Fruit fly (Drosophila melanogaster): Measurements from ENCODE around the gene CG14377.
A peak's percentile ranks its signal among the peaks of the same experiment; 100 is the strongest.

CG14377 gene

dm6 chr3R:13395133-13395532, 2.5 kb upstream of the CG14377 start, which contains the start of gene CCHa2 (continued):
- TF ChIP-seq Dek (tag; optimal IDR thresholded peaks at IDR 0.05) (no peak), br (optimal IDR thresholded peaks at IDR 0.05) (no peak), tx (GFP tag; optimal IDR thresholded peaks at IDR 0.05) (no peak), sr (GFP tag; IDR thresholded peaks at IDR 0.05) (0 out of 3 replicates have a peak, but pooled peaks have one; percentile 21), twi (tag; optimal IDR thresholded peaks at IDR 0.05) (no peak), Dfd (GFP tag; optimal IDR thresholded peaks at IDR 0.05) (peak in 1 of 2 experiments; percentile 14), CG6689 (GFP tag; IDR thresholded peaks at IDR 0.05) (0 out of 2 replicates have a peak, but pooled peaks have one; percentile 7), Abd-B (GFP tag; optimal IDR thresholded peaks at IDR 0.05) (no peak), D19A (tag; optimal IDR thresholded peaks at IDR 0.05) (no peak), aop (GFP tag; IDR thresholded peaks at IDR 0.05) (no peak), Nf-YC (tag; optimal IDR thresholded peaks at IDR 0.05) (peak; percentile 90), CG11247 (GFP tag; IDR thresholded peaks at IDR 0.05) (peak; percentile 7; the same call in 1 of the 2 replicates), eve (GFP tag; optimal IDR thresholded peaks at IDR 0.05) (no peak), shn (GFP tag; optimal IDR thresholded peaks at IDR 0.05) (no peak), Atf6 (GFP tag; IDR thresholded peaks at IDR 0.05) (no peak), crol (GFP tag; IDR thresholded peaks at IDR 0.05) (no peak), CG7786 (GFP tag; optimal IDR thresholded peaks at IDR 0.05) (no peak), CG9876 (GFP tag; optimal IDR thresholded peaks at IDR 0.05) (no peak), scrt (GFP tag; optimal IDR thresholded peaks at IDR 0.05) (no peak), CG7372 (GFP tag; IDR thresholded peaks at IDR 0.05) (no peak), CG13296 (GFP tag; optimal IDR thresholded peaks at IDR 0.05) (no peak), crp (GFP tag; optimal IDR thresholded peaks at IDR 0.05) (no peak), Tbp (GFP tag; optimal IDR thresholded peaks at IDR 0.05) (no peak), Doc3 (GFP tag; IDR thresholded peaks at IDR 0.05; ENCODE audit: partially characterized antibody) (no peak), CG2889 (GFP tag; IDR thresholded peaks at IDR 0.05) (no peak), cg (GFP tag; optimal IDR thresholded peaks at IDR 0.05) (peak; percentile 27), CG34376 (GFP tag; optimal IDR thresholded peaks at IDR 0.05) (no peak), CG1602 (GFP tag; optimal IDR thresholded peaks at IDR 0.05) (no peak), CG31365 (tag; optimal IDR thresholded peaks at IDR 0.05) (no peak), Hmx (GFP tag; optimal IDR thresholded peaks at IDR 0.05) (no peak), Lhr (GFP tag; optimal IDR thresholded peaks at IDR 0.05) (no peak), z (GFP tag; IDR thresholded peaks at IDR 0.05) (no peak), btn (GFP tag; optimal IDR thresholded peaks at IDR 0.05) (no peak), Ada2b (GFP tag; IDR thresholded peaks at IDR 0.05) (no peak)

dm6 chr3R:13397040-13397439, 595 bp upstream of the CG14377 start, which contains the start of gene CG14374:
Gene CG14374 (minus strand): TSS chr3R:13397140.
- TF ChIP-seq Ets65A (GFP tag) (peak; percentile 81), Nf-YA (GFP tag; IDR thresholded peaks at IDR 0.05) (no peak), caup (GFP tag; optimal IDR thresholded peaks at IDR 0.05; ENCODE audit: severe bottlenecking) (no peak), CG17359 (tag; optimal IDR thresholded peaks at IDR 0.05) (no peak), CG6254 (GFP tag; optimal IDR thresholded peaks at IDR 0.05) (no peak), Lpt (GFP tag; optimal IDR thresholded peaks at IDR 0.05) (no peak)
